Fruit fly (Drosophila melanogaster) Kc167 (cell line): ENCODE results near the gene Taf1.

ENCODE experiments used
- Myc ChIP-seq: fragments of >200 bp; optimal IDR thresholded peaks from 2 replicates; lab custom pipeline; 2017; ENCODE audit warnings: missing external identifiers
- Sin3A ChIP-seq: fragments of >200 bp; optimal IDR thresholded peaks from 2 replicates; lab custom pipeline; 2018; ENCODE audit warnings: missing external identifiers
- h ChIP-seq: fragments of >200 bp; optimal IDR thresholded peaks from 3 replicates; lab custom pipeline; 2018; ENCODE audit warnings: missing external identifiers
- psq ChIP-seq: fragments of >200 bp; optimal IDR thresholded peaks from 2 replicates; lab custom pipeline; 2017; ENCODE audit warnings: missing external identifiers

dm6 chr3R:6668234-6668633 lies 21.5 kb downstream of the Taf1 start:
- TF ChIP-seq Sin3A (lab: Kevin White, UChicago) (no peak), h (lab: Kevin White, UChicago) (no peak), Myc (lab: Kevin White, UChicago) (no peak), psq (lab: Kevin White, UChicago) (no peak)
